Fruit fly (Drosophila melanogaster): ENCODE measurements around the gene ALiX.

- TF ChIP-seq CG8478 (optimal IDR thresholded peaks at IDR 0.05) (no peak), usp (GFP tag; optimal IDR thresholded peaks at IDR 0.05) (no peak), Dll (optimal IDR thresholded peaks at IDR 0.05) (no peak), psq (optimal IDR thresholded peaks at IDR 0.05) (no peak), pan (optimal IDR thresholded peaks at IDR 0.05) (no peak), EcR (GFP tag; optimal IDR thresholded peaks at IDR 0.05) (no peak)
These were observed 52.1 kb downstream of the ALiX start for dm6 chr3R:27647817-27648216.

All from whole organism.